Worm (Caenorhabditis elegans) whole organism, L1 larva: ENCODE data around the gene marc-2.

Experiments used
- C16A3.4 ChIP-seq: fragments of 150-350 bp; optimal IDR thresholded peaks from 2 replicates; lab custom pipeline; 2014; ENCODE audit warnings: missing biosample characterization, missing genetic modification characterization
- alr-1 ChIP-seq: fragments of 200-800 bp; sonication (Bioruptor generic); optimal IDR thresholded peaks from 2 replicates; lab custom pipeline; 2018; ENCODE audit warnings: borderline replicate concordance, mild to moderate bottlenecking, missing genetic modification characterization, missing compliant biosample characterization
- ama-1 ChIP-seq: fragments of 150-350 bp; optimal IDR thresholded peaks from 2 replicates; lab custom pipeline; 2014
- blmp-1 ChIP-seq: fragments of 150-350 bp; optimal IDR thresholded peaks from 2 replicates; lab custom pipeline; 2014; ENCODE audit warnings: missing biosample characterization, missing genetic modification characterization
- ceh-8 ChIP-seq: fragments of 200-800 bp; sonication (Bioruptor generic); optimal IDR thresholded peaks from 2 replicates; lab custom pipeline; 2018; ENCODE audit warnings: mild to moderate bottlenecking, missing genetic modification characterization, moderate library complexity, missing compliant biosample characterization
- ceh-82 ChIP-seq, 3 experiments: fragments of 150-350 bp in 1 of 3; sonication (generic microtip) in 2 of 3; optimal IDR thresholded peaks; 2 replicates each; lab custom pipeline; 2014 to 2017; ENCODE audit warnings: missing biosample characterization in 3 of 3, missing genetic modification characterization in 3 of 3
- ceh-88 ChIP-seq: fragments of 200-800 bp; sonication (Bioruptor generic); IDR thresholded peaks from 2 replicates; pipeline ENCODE4 v1.3.6; 2022; ENCODE audit warnings: missing genetic modification characterization, missing compliant biosample characterization
- ces-1 ChIP-seq: fragments of 150-350 bp; optimal IDR thresholded peaks from 2 replicates; lab custom pipeline; 2014; ENCODE audit warnings: missing biosample characterization, missing genetic modification reagents, missing genetic modification characterization
- dpl-1 ChIP-seq, 3 experiments: fragments of 150-350 bp in 2 of 3; sonication (generic microtip) in 1 of 3; optimal IDR thresholded peaks; 2 replicates each; lab custom pipeline; 2014 to 2017; ENCODE audit warnings: missing biosample characterization in 3 of 3, missing genetic modification characterization in 3 of 3, missing genetic modification reagents in 3 of 3
- dsc-1 ChIP-seq: sonication (generic microtip); optimal IDR thresholded peaks from 2 replicates; lab custom pipeline; 2016; ENCODE audit warnings: mild to moderate bottlenecking, missing genetic modification characterization, missing compliant biosample characterization
- efl-1 ChIP-seq, 4 experiments: fragments of 150-350 bp; optimal IDR thresholded peaks in 3 of 4; peaks in 1 of 4; 1 replicate in 1 of 4; 2 replicates in 3 of 4; lab custom pipeline; 2014; ENCODE audit warnings: missing biosample characterization in 2 of 4, missing genetic modification characterization in 2 of 4, missing genetic modification reagents in 2 of 4
- efl-3 ChIP-seq: fragments of 200-800 bp; sonication (Bioruptor generic); optimal IDR thresholded peaks from 2 replicates; lab custom pipeline; 2018; ENCODE audit warnings: mild to moderate bottlenecking, missing genetic modification characterization, missing compliant biosample characterization
- egl-13 ChIP-seq: sonication (generic microtip); optimal IDR thresholded peaks from 2 replicates; lab custom pipeline; 2016; ENCODE audit warnings: missing genotype, missing genetic modification reagents, missing genetic modification characterization, missing compliant biosample characterization
- egl-27 ChIP-seq, 2 experiments: fragments of 150-350 bp in 1 of 2; sonication (generic microtip); optimal IDR thresholded peaks; 3 replicates each; lab custom pipeline; 2017 to 2018; ENCODE audit warnings: missing biosample characterization in 2 of 2, missing genetic modification characterization in 2 of 2, missing genetic modification reagents in 2 of 2
- elt-2 ChIP-seq: sonication (generic microtip); optimal IDR thresholded peaks from 2 replicates; lab custom pipeline; 2016; ENCODE audit warnings: missing genetic modification characterization, mild to moderate bottlenecking, inconsistent platforms, missing compliant biosample characterization, missing genetic modification reagents
- ets-5 ChIP-seq: fragments of 200-800 bp; sonication (Bioruptor generic); IDR thresholded peaks from 2 replicates; pipeline ENCODE4 v1.3.6; 2022; ENCODE audit warnings: missing genetic modification characterization, missing compliant biosample characterization
- fkh-10 ChIP-seq: sonication (generic microtip); optimal IDR thresholded peaks from 2 replicates; lab custom pipeline; 2017; ENCODE audit warnings: missing biosample characterization, missing genetic modification reagents, missing genetic modification characterization
- fkh-8 ChIP-seq: sonication (generic microtip); optimal IDR thresholded peaks from 2 replicates; lab custom pipeline; 2016; ENCODE audit warnings: mild to moderate bottlenecking, missing genetic modification characterization, missing compliant biosample characterization
- grh-1 ChIP-seq: fragments of 200-800 bp; sonication (Bioruptor generic); IDR thresholded peaks from 2 replicates; pipeline ENCODE4 v1.3.6; 2022; ENCODE audit warnings: missing genetic modification reagents, missing genetic modification characterization, missing compliant biosample characterization
- hlh-4 ChIP-seq: sonication (generic microtip); optimal IDR thresholded peaks from 2 replicates; lab custom pipeline; 2016; ENCODE audit warnings: mild to moderate bottlenecking, missing genetic modification characterization, missing compliant biosample characterization
- hpl-2 ChIP-seq: fragments of 150-350 bp; optimal IDR thresholded peaks from 2 replicates; lab custom pipeline; 2014; ENCODE audit warnings: missing biosample characterization, missing genetic modification reagents, missing genetic modification characterization
- jun-1 ChIP-seq: fragments of 150-350 bp; optimal IDR thresholded peaks from 2 replicates; lab custom pipeline; 2014; ENCODE audit warnings: missing biosample characterization, missing genetic modification reagents, missing genetic modification characterization
- lin-35 ChIP-seq, 2 experiments: fragments of 150-350 bp; optimal IDR thresholded peaks; 2 replicates each; lab custom pipeline; 2014; ENCODE audit warnings: missing biosample characterization in 2 of 2, missing genetic modification characterization in 2 of 2, missing genetic modification reagents in 2 of 2
- lin-39 ChIP-seq: fragments of 150-350 bp; optimal IDR thresholded peaks from 2 replicates; lab custom pipeline; 2014; ENCODE audit warnings: missing biosample characterization, missing genetic modification reagents, missing genetic modification characterization
- lsy-2 ChIP-seq, 2 experiments: fragments of 150-350 bp; optimal IDR thresholded peaks; 2 replicates each; lab custom pipeline; 2014; ENCODE audit warnings: missing biosample characterization in 2 of 2, missing genetic modification characterization in 2 of 2
- mab-9 ChIP-seq: fragments of 200-800 bp; sonication (Bioruptor generic); IDR thresholded peaks from 2 replicates; pipeline ENCODE4 v1.3.6; 2022; ENCODE audit warnings: missing genetic modification reagents, missing genetic modification characterization, missing compliant biosample characterization
- mdl-1 ChIP-seq, 2 experiments: fragments of 150-350 bp; optimal IDR thresholded peaks; 2 replicates each; lab custom pipeline; 2014 to 2017; ENCODE audit warnings: missing biosample characterization in 2 of 2, missing genetic modification characterization in 2 of 2, inconsistent platforms in 1 of 2
- mef-2 ChIP-seq: fragments of 150-350 bp; optimal IDR thresholded peaks from 2 replicates; lab custom pipeline; 2014; ENCODE audit warnings: missing biosample characterization, missing genetic modification characterization
- mep-1 ChIP-seq: fragments of 150-350 bp; optimal IDR thresholded peaks from 2 replicates; lab custom pipeline; 2014; ENCODE audit warnings: missing biosample characterization, missing genetic modification characterization
- nhr-11 ChIP-seq: fragments of 150-350 bp; optimal IDR thresholded peaks from 2 replicates; lab custom pipeline; 2014; ENCODE audit warnings: missing biosample characterization, missing genetic modification characterization
- nhr-12 ChIP-seq: sonication (generic microtip); optimal IDR thresholded peaks from 2 replicates; lab custom pipeline; 2017; ENCODE audit warnings: missing biosample characterization, missing genetic modification characterization
- nhr-19 ChIP-seq: fragments of 200-800 bp; sonication (Bioruptor generic); conservative IDR thresholded peaks from 2 replicates; pipeline ENCODE4 v1.3.6; 2022; ENCODE audit warnings: missing genetic modification characterization, missing compliant biosample characterization
- nhr-20 ChIP-seq: sonication (generic microtip); optimal IDR thresholded peaks from 2 replicates; lab custom pipeline; 2016; ENCODE audit warnings: mild to moderate bottlenecking, missing genetic modification characterization, missing compliant biosample characterization
- nhr-28 ChIP-seq: fragments of 150-350 bp; optimal IDR thresholded peaks from 2 replicates; lab custom pipeline; 2014; ENCODE audit warnings: missing biosample characterization, missing genetic modification characterization
- nhr-47 ChIP-seq: sonication (generic microtip); optimal IDR thresholded peaks from 2 replicates; lab custom pipeline; 2016; ENCODE audit warnings: mild to moderate bottlenecking, missing genetic modification characterization, moderate library complexity, missing compliant biosample characterization
- nhr-77 ChIP-seq: fragments of 150-350 bp; optimal IDR thresholded peaks from 2 replicates; lab custom pipeline; 2014; ENCODE audit warnings: missing biosample characterization, missing genetic modification characterization
- nhr-85 ChIP-seq: sonication (generic microtip); peaks from one replicate; lab custom pipeline; 2016; ENCODE audit warnings: missing genetic modification characterization, inconsistent platforms, missing compliant biosample characterization
- pag-3 ChIP-seq: sonication (generic microtip); optimal IDR thresholded peaks from 2 replicates; lab custom pipeline; 2017; ENCODE audit warnings: missing genetic modification characterization, mild to moderate bottlenecking, missing compliant biosample characterization, antibody characterized with exemption, borderline replicate concordance; ENCODE audit not compliant: insufficient read depth
- skn-1 ChIP-seq: fragments of 150-350 bp; optimal IDR thresholded peaks from 2 replicates; lab custom pipeline; 2014; ENCODE audit warnings: missing biosample characterization, missing genetic modification characterization
- sox-4 ChIP-seq: sonication (generic microtip); optimal IDR thresholded peaks from 2 replicates; lab custom pipeline; 2016; ENCODE audit warnings: missing genetic modification characterization, missing compliant biosample characterization
- unc-98 ChIP-seq: fragments of 200-800 bp; sonication (Bioruptor generic); IDR thresholded peaks from 2 replicates; pipeline ENCODE4 v1.3.6; 2022; ENCODE audit warnings: missing genetic modification characterization, missing compliant biosample characterization
- vab-15 ChIP-seq: sonication (generic microtip); optimal IDR thresholded peaks from 2 replicates; lab custom pipeline; 2017; ENCODE audit warnings: missing genotype, mild to moderate bottlenecking, missing genetic modification characterization, missing compliant biosample characterization
- xbp-1 ChIP-seq: sonication (generic microtip); optimal IDR thresholded peaks from 2 replicates; lab custom pipeline; 2016; ENCODE audit warnings: missing genetic modification characterization, missing compliant biosample characterization
- ztf-4 ChIP-seq: fragments of 150-350 bp; optimal IDR thresholded peaks from 2 replicates; lab custom pipeline; 2014; ENCODE audit warnings: missing biosample characterization, missing genetic modification characterization

Gene marc-2

ce11 chrII:10662698-10663097, 1.9 kb upstream of the marc-2 start, which contains the start of gene D2089.8:
D2089.8 (minus strand) TSS chrII:10662781.
- TF ChIP-seq skn-1 (tag; lab: Kevin White, UChicago) (no peak), mdl-1 (tag; optimal IDR thresholded peaks at IDR 0.05; lab: Kevin White, UChicago) (no peak), egl-13 (tag; lab: Kevin White, UChicago) (no peak), lsy-2 (tag; optimal IDR thresholded peaks at IDR 0.05; lab: Kevin White, UChicago) (peak in 1 of 2 experiments; percentile 48), nhr-19 (GFP tag; lab: Robert Waterston, UW) (no peak), ces-1 (GFP tag; lab: Kevin White, UChicago) (no peak), ama-1 (lab: Kevin White, UChicago) (no peak), vab-15 (tag; lab: Kevin White, UChicago) (no peak), blmp-1 (tag; lab: Kevin White, UChicago) (peak; percentile 17), ets-5 (GFP tag; lab: Robert Waterston, UW) (no peak), sox-4 (no peak), nhr-85 (tag; lab: Kevin White, UChicago) (no peak), mep-1 (tag; lab: Kevin White, UChicago) (peak; percentile 38), mab-9 (GFP tag; lab: Robert Waterston, UW) (no peak), pag-3 (tag; lab: Kevin White, UChicago) (no peak), nhr-12 (tag; lab: Kevin White, UChicago) (no peak), mef-2 (tag; lab: Kevin White, UChicago) (no peak), elt-2 (tag; lab: Kevin White, UChicago) (no peak), efl-1 (optimal IDR thresholded peaks at IDR 0.05; lab: Kevin White, UChicago) (peak in 1 of 2 experiments; percentile 21), efl-1 (GFP tag; optimal IDR thresholded peaks at IDR 0.05 in 1 of 2; lab: Kevin White, UChicago) (peak; percentile 19 to 39), alr-1 (no peak), nhr-11 (tag; lab: Kevin White, UChicago) (no peak), grh-1 (no peak), lin-39 (tag; lab: Kevin White, UChicago) (no peak), ceh-88 (GFP tag; lab: Robert Waterston, UW) (no peak), ztf-4 (no peak), ceh-82 (tag; optimal IDR thresholded peaks at IDR 0.05; lab: Kevin White, UChicago) (no peak), efl-3 (GFP tag; lab: Kevin White, UChicago) (no peak), unc-98 (GFP tag; lab: Robert Waterston, UW) (no peak), dpl-1 (GFP tag; optimal IDR thresholded peaks at IDR 0.05; lab: Kevin White, UChicago) (peak in 2 of 3 experiments; percentile 9 to 55), nhr-20 (tag; lab: Kevin White, UChicago) (no peak), fkh-8 (tag; lab: Kevin White, UChicago) (no peak), nhr-47 (tag; lab: Kevin White, UChicago) (no peak), lin-35 (GFP tag; optimal IDR thresholded peaks at IDR 0.05; lab: Kevin White, UChicago) (peak in 1 of 2 experiments; percentile 43), nhr-77 (no peak), hlh-4 (no peak), hpl-2 (GFP tag; lab: Kevin White, UChicago) (no peak), xbp-1 (tag; lab: Kevin White, UChicago) (no peak), fkh-10 (GFP tag; lab: Kevin White, UChicago) (no peak), dsc-1 (tag; lab: Kevin White, UChicago) (no peak), jun-1 (no peak), egl-27 (tag; optimal IDR thresholded peaks at IDR 0.05; lab: Kevin White, UChicago) (no peak), C16A3.4 (tag; lab: Kevin White, UChicago) (peak; percentile 12)

- TF ChIP-seq egl-13 (tag; lab: Kevin White, UChicago) (no peak), nhr-28 (tag; lab: Kevin White, UChicago) (no peak), efl-1 (optimal IDR thresholded peaks at IDR 0.05; lab: Kevin White, UChicago) (no peak), efl-1 (GFP tag; optimal IDR thresholded peaks at IDR 0.05 in 1 of 2; lab: Kevin White, UChicago) (peak in 1 of 2 experiments; percentile 75), ceh-8 (GFP tag; lab: Kevin White, UChicago) (no peak)
These were observed 1.5 kb upstream of the marc-2 start for ce11 chrII:10662279-10662678.
